Worm (Caenorhabditis elegans) whole organism, L4 larva: ENCODE data around the gene akap-1.
A peak's percentile ranks its signal among the peaks of the same experiment; 100 is the strongest.

Experiments
- F26F4.8 ChIP-seq: fragments of 200-800 bp; sonication (Bioruptor generic); conservative IDR thresholded peaks from 2 replicates; pipeline ENCODE4 v1.3.6; 2022; ENCODE audit warnings: missing genetic modification characterization, missing compliant biosample characterization
- F37D6.2 ChIP-seq: sonication (generic microtip); optimal IDR thresholded peaks from 2 replicates; lab custom pipeline; 2016; ENCODE audit warnings: mild to moderate bottlenecking, missing genetic modification characterization, missing compliant biosample characterization
- T26A8.4 ChIP-seq: fragments of 200-800 bp; sonication (Bioruptor generic); IDR thresholded peaks from 2 replicates; pipeline ENCODE4 v1.3.6; 2022; ENCODE audit warnings: missing genetic modification characterization, missing compliant biosample characterization
- Y48G9A.11 ChIP-seq: fragments of 200-800 bp; sonication (Bioruptor generic); IDR thresholded peaks from 2 replicates; pipeline ENCODE4 v1.3.6; 2022; ENCODE audit warnings: missing genetic modification reagents, missing genetic modification characterization, missing compliant biosample characterization
- aha-1 ChIP-seq: fragments of 150-350 bp; peaks from one replicate; lab custom pipeline; 2014; ENCODE audit warnings: missing biosample characterization, missing genetic modification characterization
- ama-1 ChIP-seq: fragments of 150-350 bp; optimal IDR thresholded peaks from 2 replicates; lab custom pipeline; 2014; ENCODE audit warnings: inconsistent platforms, mixed read lengths
- arid-1 ChIP-seq: fragments of 200-800 bp; sonication (Bioruptor generic); conservative IDR thresholded peaks from 2 replicates; pipeline ENCODE4 v1.3.6; 2022; ENCODE audit warnings: missing genetic modification reagents, missing genetic modification characterization, missing compliant biosample characterization
- ceh-32 ChIP-seq: sonication (generic microtip); optimal IDR thresholded peaks from 2 replicates; lab custom pipeline; 2016; ENCODE audit warnings: mild to moderate bottlenecking, missing genetic modification characterization, missing compliant biosample characterization; ENCODE audit not compliant: poor library complexity
- ceh-44 ChIP-seq: fragments of 200-800 bp; sonication (Bioruptor generic); IDR thresholded peaks from 2 replicates; pipeline ENCODE4 v1.3.6; 2022; ENCODE audit warnings: missing genetic modification reagents, missing genetic modification characterization, missing compliant biosample characterization
- ces-1 ChIP-seq: fragments of 150-350 bp; sonication (generic microtip); optimal IDR thresholded peaks from 4 replicates; lab custom pipeline; 2014; ENCODE audit warnings: missing biosample characterization, missing genetic modification reagents, missing genetic modification characterization
- ctbp-1 ChIP-seq: fragments of 200-800 bp; sonication (Bioruptor generic); IDR thresholded peaks from 2 replicates; pipeline ENCODE4 v1.3.6; 2022; ENCODE audit warnings: missing genetic modification reagents, missing genetic modification characterization, missing compliant biosample characterization
- daf-12 ChIP-seq: fragments of 150-350 bp; optimal IDR thresholded peaks from 2 replicates; lab custom pipeline; 2014; ENCODE audit warnings: missing biosample characterization, missing genetic modification reagents, missing genetic modification characterization
- daf-8 ChIP-seq: fragments of 200-800 bp; sonication (Bioruptor generic); IDR thresholded peaks from 2 replicates; pipeline ENCODE4 v1.3.6; 2022; ENCODE audit warnings: missing genetic modification characterization, missing compliant biosample characterization
- egl-27 ChIP-seq: sonication (generic microtip); optimal IDR thresholded peaks from 3 replicates; lab custom pipeline; 2017; ENCODE audit warnings: missing biosample characterization, missing genetic modification reagents, missing genetic modification characterization
- hlh-30 ChIP-seq: sonication (generic microtip); optimal IDR thresholded peaks from 2 replicates; lab custom pipeline; 2017; ENCODE audit warnings: antibody characterized with exemption, mild to moderate bottlenecking, missing genetic modification characterization, missing compliant biosample characterization; ENCODE audit not compliant: insufficient read depth
- hmg-1.1 ChIP-seq: fragments of 200-800 bp; sonication (Bioruptor generic); IDR thresholded peaks from 2 replicates; pipeline ENCODE4 v1.3.6; 2022; ENCODE audit warnings: missing genetic modification reagents, missing genetic modification characterization, missing compliant biosample characterization
- jun-1 ChIP-seq: fragments of 150-350 bp; optimal IDR thresholded peaks from 2 replicates; lab custom pipeline; 2014; ENCODE audit warnings: missing biosample characterization, missing genetic modification reagents, missing genetic modification characterization
- lin-15B ChIP-seq: fragments of 150-350 bp; sonication (generic microtip); optimal IDR thresholded peaks from 3 replicates; lab custom pipeline; 2014; ENCODE audit warnings: missing biosample characterization, missing genetic modification characterization
- lir-3 ChIP-seq: sonication (generic microtip); optimal IDR thresholded peaks from 2 replicates; lab custom pipeline; 2016; ENCODE audit warnings: mild to moderate bottlenecking, missing genetic modification characterization, missing compliant biosample characterization
- lsy-2 ChIP-seq, 2 experiments: fragments of 150-350 bp in 1 of 2; sonication (generic microtip) in 1 of 2; optimal IDR thresholded peaks; 2 replicates each; lab custom pipeline; 2014 to 2017; ENCODE audit warnings: missing biosample characterization in 2 of 2, missing genetic modification characterization in 2 of 2
- madf-5 ChIP-seq, 2 experiments: fragments of 200-800 bp; sonication (Bioruptor generic); IDR thresholded peaks; 2 replicates each; pipeline ENCODE4 v1.3.6; 2022; ENCODE audit warnings: missing compliant biosample characterization in 2 of 2, missing genetic modification characterization in 2 of 2
- madf-9 ChIP-seq: fragments of 200-800 bp; sonication (Bioruptor generic); conservative IDR thresholded peaks from 2 replicates; pipeline ENCODE4 v1.3.6; 2022; ENCODE audit warnings: missing genetic modification reagents, missing genetic modification characterization, missing compliant biosample characterization
- mdl-1 ChIP-seq, 2 experiments: fragments of 150-350 bp in 1 of 2; sonication (generic microtip) in 1 of 2; optimal IDR thresholded peaks; 2 replicates each; lab custom pipeline; 2014 to 2017; ENCODE audit warnings: missing biosample characterization in 2 of 2, missing genetic modification characterization in 2 of 2
- mes-2 ChIP-seq: sonication (generic microtip); optimal IDR thresholded peaks from 2 replicates; lab custom pipeline; 2016; ENCODE audit warnings: missing genotype, mild to moderate bottlenecking, missing genetic modification characterization, missing compliant biosample characterization; ENCODE audit not compliant: poor library complexity, severe bottlenecking
- mxl-3 ChIP-seq: fragments of 200-800 bp; sonication (Bioruptor generic); optimal IDR thresholded peaks from 2 replicates; lab custom pipeline; 2018; ENCODE audit warnings: mild to moderate bottlenecking, missing genetic modification characterization, missing compliant biosample characterization
- nhr-10 ChIP-seq: fragments of 150-350 bp; optimal IDR thresholded peaks from 2 replicates; lab custom pipeline; 2014; ENCODE audit warnings: missing biosample characterization, missing genetic modification characterization
- nhr-11 ChIP-seq: fragments of 150-350 bp; optimal IDR thresholded peaks from 2 replicates; lab custom pipeline; 2014; ENCODE audit warnings: missing biosample characterization, missing genetic modification characterization
- nhr-41 ChIP-seq: fragments of 200-800 bp; sonication (Bioruptor generic); IDR thresholded peaks from 2 replicates; pipeline ENCODE4 v1.3.6; 2022; ENCODE audit warnings: missing genetic modification reagents, missing genetic modification characterization, missing compliant biosample characterization
- php-3 ChIP-seq: fragments of 200-800 bp; sonication (Bioruptor generic); IDR thresholded peaks from 2 replicates; pipeline ENCODE4 v1.3.6; 2022; ENCODE audit warnings: missing genetic modification reagents, missing genetic modification characterization, missing compliant biosample characterization
- snpc-1.2 ChIP-seq: fragments of 200-800 bp; sonication (Bioruptor generic); IDR thresholded peaks from 2 replicates; pipeline ENCODE4 v1.3.6; 2022; ENCODE audit warnings: missing genetic modification reagents, missing genetic modification characterization, missing compliant biosample characterization
- unc-62 ChIP-seq, 3 experiments: fragments of 150-350 bp in 1 of 3; sonication (generic microtip); optimal IDR thresholded peaks in 2 of 3; peaks in 1 of 3; 1 replicate in 1 of 3; 2 replicates in 2 of 3; lab custom pipeline; 2014 to 2017; ENCODE audit warnings: missing biosample characterization in 3 of 3, missing genetic modification characterization in 3 of 3, missing genetic modification reagents in 3 of 3, missing genotype in 1 of 3
- zip-11 ChIP-seq: fragments of 200-800 bp; sonication (Bioruptor generic); IDR thresholded peaks from 2 replicates; pipeline ENCODE4 v1.3.6; 2022; ENCODE audit warnings: missing genetic modification characterization, missing compliant biosample characterization

akap-1 gene

DNA sequence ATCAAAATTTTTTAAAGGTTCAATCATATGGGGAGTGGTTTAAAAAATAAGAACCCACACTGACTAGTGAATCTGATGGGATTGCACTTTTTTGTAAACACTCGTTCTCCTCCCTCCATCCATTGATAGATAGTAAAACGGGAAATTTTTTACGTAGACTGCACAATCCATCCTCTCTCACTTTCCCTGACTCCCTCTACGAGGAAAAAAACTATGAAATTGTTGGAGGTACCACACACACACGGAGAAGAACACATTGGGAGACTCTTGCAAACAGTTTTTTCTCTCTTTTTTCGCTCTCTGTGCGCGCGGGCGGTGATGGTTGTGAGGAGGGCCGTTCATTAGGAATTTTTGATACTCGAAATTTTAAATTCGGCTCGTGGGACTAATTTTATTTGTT lies 2.2 kb downstream of the akap-1 start:
- peak; percentile 93 for TF ChIP-seq aha-1 (tag; lab: Kevin White, UChicago)
- TF ChIP-seq lir-3 (tag; lab: Kevin White, UChicago), result no peak
- no peak for TF ChIP-seq php-3 (GFP tag; lab: Robert Waterston, UW)
- no peak for TF ChIP-seq jun-1
- no peak for TF ChIP-seq madf-9 (GFP tag; lab: Robert Waterston, UW)
- TF ChIP-seq ceh-44 (GFP tag; lab: Robert Waterston, UW), result no peak

DNA sequence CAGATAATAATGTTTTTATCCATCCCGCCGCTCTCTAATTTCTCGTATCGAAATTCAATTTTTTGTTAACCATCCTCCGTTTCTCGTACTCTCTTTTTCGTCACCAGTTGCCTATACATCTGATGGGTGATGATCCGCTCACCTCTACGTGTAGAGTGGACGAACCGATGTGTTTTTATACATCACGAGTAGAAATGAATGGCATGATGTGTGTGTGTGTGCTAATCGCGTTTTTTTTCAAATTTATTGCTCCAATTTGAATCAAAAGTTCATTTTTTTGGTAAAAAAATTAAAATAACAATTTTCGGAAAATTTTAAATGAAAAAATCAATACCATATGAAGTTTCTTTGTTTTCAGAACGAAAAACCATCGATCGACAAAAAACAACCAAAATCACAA lies 2.8 kb downstream of the akap-1 start:
- TF ChIP-seq hmg-1.1 (GFP tag; lab: Robert Waterston, UW), result no peak
- TF ChIP-seq F26F4.8, result no peak
- TF ChIP-seq ces-1 (GFP tag; lab: Kevin White, UChicago), result no peak
- no peak for TF ChIP-seq F37D6.2
- no peak for TF ChIP-seq arid-1
- no peak for TF ChIP-seq daf-8 (GFP tag; lab: Robert Waterston, UW)
- no peak for TF ChIP-seq madf-5 (GFP tag; IDR thresholded peaks at IDR 0.05; lab: Robert Waterston, UW)
- no peak for TF ChIP-seq daf-12
- TF ChIP-seq aha-1 (tag; lab: Kevin White, UChicago), result peak; percentile 41
- no peak for TF ChIP-seq T26A8.4 (GFP tag; lab: Robert Waterston, UW)
- TF ChIP-seq ceh-44 (GFP tag; lab: Robert Waterston, UW), result no peak
- TF ChIP-seq nhr-41 (GFP tag; lab: Robert Waterston, UW), result no peak
- no peak for TF ChIP-seq ceh-32
- peak; percentile 64 for TF ChIP-seq hlh-30 (tag; lab: Kevin White, UChicago)
- no peak for TF ChIP-seq Y48G9A.11 (GFP tag; lab: Robert Waterston, UW)

DNA sequence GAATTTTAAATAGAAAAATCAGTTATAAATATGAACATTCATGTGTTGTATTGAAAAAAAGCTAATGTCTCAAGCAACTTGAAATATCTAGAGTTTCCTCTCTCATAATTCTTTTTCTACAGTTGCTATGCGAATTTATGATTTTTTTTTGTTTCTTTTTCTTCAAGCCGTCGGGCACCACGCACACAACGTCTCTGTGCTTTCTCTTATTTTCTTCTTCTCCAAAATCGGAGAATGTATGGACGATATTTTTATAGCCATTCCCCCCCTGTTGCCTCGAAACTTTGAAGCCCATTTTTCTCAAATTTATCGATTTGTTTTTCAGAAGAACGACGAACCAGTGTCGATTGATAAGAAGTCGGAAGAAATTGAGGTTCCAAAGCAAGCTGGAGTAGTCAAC lies 3.6 kb downstream of the akap-1 start:
- TF ChIP-seq aha-1 (tag; lab: Kevin White, UChicago) (peak; percentile 91), mxl-3 (GFP tag; lab: Kevin White, UChicago) (no peak), ctbp-1 (GFP tag; lab: Robert Waterston, UW) (no peak), snpc-1.2 (GFP tag; lab: Robert Waterston, UW) (no peak), zip-11 (GFP tag; lab: Robert Waterston, UW) (no peak), lin-15B (tag; lab: Kevin White, UChicago) (no peak)

DNA sequence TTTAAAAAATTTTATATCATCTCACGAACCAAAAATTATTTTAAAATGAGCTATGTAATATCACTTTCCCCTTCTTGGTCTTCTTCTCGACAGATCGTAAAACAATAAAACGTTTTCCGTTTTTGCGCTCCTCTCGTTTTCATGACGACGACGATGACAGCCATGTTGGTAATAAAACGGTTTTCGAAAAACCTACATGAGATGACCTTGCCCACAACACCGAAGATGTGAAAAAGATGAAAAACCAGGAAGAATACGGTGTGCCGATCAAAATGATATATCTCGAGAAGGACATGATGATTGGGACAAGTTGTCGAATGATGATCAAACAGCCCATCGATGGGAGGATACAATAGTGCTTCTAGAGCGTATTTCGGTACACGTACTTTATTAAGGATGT lies 5.5 kb downstream of the akap-1 start:
- no peak for TF ChIP-seq ctbp-1 (GFP tag; lab: Robert Waterston, UW)

DNA sequence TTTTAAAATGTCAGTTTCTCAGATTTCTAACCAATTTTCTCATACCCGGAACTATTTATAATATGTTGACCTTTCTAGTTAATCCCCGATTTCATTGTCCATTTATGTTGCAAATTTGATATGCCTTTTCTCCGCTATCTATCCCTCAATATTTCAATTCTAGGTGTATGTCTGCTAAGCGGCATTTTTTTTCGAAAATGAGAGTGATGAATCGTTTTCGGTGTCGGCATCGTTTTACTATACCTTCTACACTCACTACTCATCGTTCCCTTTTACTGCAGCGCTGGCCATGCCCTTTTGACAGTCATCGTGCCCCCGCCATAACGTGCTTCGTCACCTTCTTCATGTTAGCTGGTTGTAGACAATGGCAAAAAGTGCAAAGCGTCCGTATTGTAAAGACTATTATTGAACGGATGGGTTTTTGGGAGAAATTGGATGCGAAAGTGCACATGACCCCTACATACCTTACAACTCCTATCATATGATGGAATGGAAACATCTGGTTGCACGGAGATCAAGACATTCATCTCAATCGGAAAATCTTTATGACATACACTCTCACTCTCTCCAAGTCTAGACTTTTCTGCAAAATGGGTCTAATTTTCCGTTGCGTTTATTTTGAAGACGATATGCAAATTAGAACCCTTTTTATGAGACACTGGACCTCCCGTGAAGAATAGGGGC lies 6.1 kb downstream of the akap-1 start:
- peak; percentile 86 for TF ChIP-seq hlh-30 (tag; lab: Kevin White, UChicago)
- no peak for TF ChIP-seq egl-27 (tag; lab: Kevin White, UChicago)
- TF ChIP-seq unc-62 (GFP tag; optimal IDR thresholded peaks at IDR 0.05 in 1 of 2; lab: Kevin White, UChicago), result peak in 1 of 2 experiments; percentile 98
- TF ChIP-seq unc-62 (tag; optimal IDR thresholded peaks at IDR 0.05; lab: Kevin White, UChicago), result no peak
- TF ChIP-seq lsy-2 (tag; optimal IDR thresholded peaks at IDR 0.05; lab: Kevin White, UChicago), result peak in 1 of 2 experiments; percentile 7
- no peak for TF ChIP-seq nhr-10 (tag; lab: Kevin White, UChicago)
- TF ChIP-seq F37D6.2, result no peak
- TF ChIP-seq mes-2 (tag; lab: Kevin White, UChicago), result peak; percentile 18
- TF ChIP-seq mdl-1 (tag; optimal IDR thresholded peaks at IDR 0.05; lab: Kevin White, UChicago), result peak in 1 of 2 experiments; percentile 34
- TF ChIP-seq nhr-11, result peak; percentile 7
- peak; percentile 14 for TF ChIP-seq ama-1 (lab: Kevin White, UChicago)
